Worm (Caenorhabditis elegans) whole organism, L3 larva: ENCODE data around the gene T08G5.3.
"Not testable (repeated sequence)": the region's sequence is repeated elsewhere in the genome, so short reads cannot be mapped to it uniquely, and the experiment has no call there.

Experiments used
- ZK546.5 ChIP-seq: sonication (generic microtip); optimal IDR thresholded peaks from 2 replicates; lab custom pipeline; 2017; ENCODE audit warnings: missing biosample characterization, missing genetic modification characterization
- egl-5 ChIP-seq: fragments of 150-350 bp; optimal IDR thresholded peaks from 2 replicates; lab custom pipeline; 2017; ENCODE audit warnings: missing biosample characterization, missing genetic modification reagents, missing genetic modification characterization, inconsistent platforms
- fkh-10 ChIP-seq: sonication (generic microtip); optimal IDR thresholded peaks from 2 replicates; lab custom pipeline; 2017; ENCODE audit warnings: missing biosample characterization, missing genetic modification reagents, missing genetic modification characterization
- jun-1 ChIP-seq: fragments of 150-350 bp; optimal IDR thresholded peaks from 2 replicates; lab custom pipeline; 2014; ENCODE audit warnings: missing biosample characterization, missing genetic modification reagents, missing genetic modification characterization
- mdl-1 ChIP-seq: fragments of 150-350 bp; optimal IDR thresholded peaks from 2 replicates; lab custom pipeline; 2014; ENCODE audit warnings: missing biosample characterization, missing genetic modification characterization
- nhr-28 ChIP-seq: fragments of 150-350 bp; optimal IDR thresholded peaks from 2 replicates; lab custom pipeline; 2014; ENCODE audit warnings: missing biosample characterization, missing genetic modification characterization
- snpc-4 ChIP-seq: fragments of 150-350 bp; optimal IDR thresholded peaks from 2 replicates; lab custom pipeline; 2014; ENCODE audit warnings: missing biosample characterization, missing genetic modification characterization
- unc-39 ChIP-seq: sonication (generic microtip); optimal IDR thresholded peaks from 4 replicates; lab custom pipeline; 2017; ENCODE audit warnings: missing biosample characterization, missing genetic modification characterization

ce11 chrV:14049274-14049673 lies 22.0 kb upstream of the T08G5.3 start, which contains the start of gene F58D12.1:
- not testable (repeated sequence) for TF ChIP-seq mdl-1; egl-5 (tag; lab: Kevin White, UChicago); nhr-28 (tag; lab: Kevin White, UChicago); fkh-10 (GFP tag; lab: Kevin White, UChicago); unc-39 (tag; lab: Kevin White, UChicago); jun-1 (tag; lab: Kevin White, UChicago); snpc-4 (tag; lab: Kevin White, UChicago); ZK546.5 (tag; lab: Kevin White, UChicago)
